Fruit fly (Drosophila melanogaster) Kc167 (cell line): ENCODE data around the gene CG42656.

Source experiments
- Myc ChIP-seq: fragments of >200 bp; optimal IDR thresholded peaks from 2 replicates; lab custom pipeline; 2017; ENCODE audit warnings: missing external identifiers
- Sin3A ChIP-seq: fragments of >200 bp; optimal IDR thresholded peaks from 2 replicates; lab custom pipeline; 2018; ENCODE audit warnings: missing external identifiers
- h ChIP-seq: fragments of >200 bp; optimal IDR thresholded peaks from 3 replicates; lab custom pipeline; 2018; ENCODE audit warnings: missing external identifiers
- insv ChIP-seq: fragments of >200 bp; optimal IDR thresholded peaks from 3 replicates; lab custom pipeline; 2018; ENCODE audit warnings: missing external identifiers
- psq ChIP-seq: fragments of >200 bp; optimal IDR thresholded peaks from 2 replicates; lab custom pipeline; 2017; ENCODE audit warnings: missing external identifiers
- ttk ChIP-seq: sonication (Bioruptor generic); optimal IDR thresholded peaks from 2 replicates; lab custom pipeline; 2017; ENCODE audit warnings: missing external identifiers

Gene CG42656

dm6 chr3R:7493171-7493570 lies at the start of gene CG42656:
TSS of gene CG42656 (minus strand) at chr3R:7493271.
- no peak for TF ChIP-seq psq (lab: Kevin White, UChicago)
- no peak for TF ChIP-seq Myc (lab: Kevin White, UChicago)
- TF ChIP-seq Sin3A (lab: Kevin White, UChicago): no peak
- no peak for TF ChIP-seq ttk (lab: Kevin White, UChicago)
- TF ChIP-seq h: no peak
- no peak for TF ChIP-seq insv (lab: Kevin White, UChicago)

- no peak for TF ChIP-seq Sin3A (lab: Kevin White, UChicago)
- TF ChIP-seq insv (lab: Kevin White, UChicago): no peak
- TF ChIP-seq h: no peak
- TF ChIP-seq ttk (lab: Kevin White, UChicago): no peak
Measured at dm6 chr3R:7541145-7541860, 48.2 kb upstream of the CG42656 start, which contains the start of the genes alpha-Est3 and alpha-Est2. TSS of gene alpha-Est3 (minus strand) at chr3R:7541631. TSS of gene alpha-Est2 (plus strand) at chr3R:7541810.

DNA sequence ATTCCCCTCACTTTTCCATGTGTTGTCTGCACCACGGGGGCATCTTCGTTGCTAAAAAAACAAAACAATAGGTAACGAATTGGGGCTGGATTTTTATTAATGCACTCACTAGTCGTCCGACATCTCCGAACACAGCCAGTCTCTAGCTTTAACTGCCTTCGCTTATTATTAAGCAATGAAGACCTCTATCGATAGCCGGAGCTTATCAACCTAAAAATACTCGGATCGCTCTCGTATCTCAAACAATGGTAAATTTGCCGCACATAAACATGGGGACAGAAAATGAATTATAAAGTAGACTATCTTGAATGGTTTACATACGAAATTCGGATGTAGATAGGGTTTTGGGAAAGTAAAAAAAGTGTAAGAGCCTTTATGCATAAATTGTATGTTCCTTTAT lies 45.4 kb upstream of the CG42656 start, which contains the start of gene alpha-Est4:
Gene alpha-Est4, minus strand, starts transcription at position 181 of the 400 bp plus-strand sequence.
- TF ChIP-seq insv (lab: Kevin White, UChicago): no peak
- no peak for TF ChIP-seq h
- TF ChIP-seq ttk (lab: Kevin White, UChicago): no peak
- no peak for TF ChIP-seq Sin3A (lab: Kevin White, UChicago)
- no peak for TF ChIP-seq psq (lab: Kevin White, UChicago)
- no peak for TF ChIP-seq Myc (lab: Kevin White, UChicago)

dm6 chr3R:7536281-7536680 lies 43.2 kb upstream of the CG42656 start, which contains the start of gene alpha-Est5:
TSS of gene alpha-Est5 (minus strand) at chr3R:7536390.
- TF ChIP-seq Sin3A (lab: Kevin White, UChicago): no peak
- no peak for TF ChIP-seq insv (lab: Kevin White, UChicago)
- TF ChIP-seq psq (lab: Kevin White, UChicago): no peak
- TF ChIP-seq ttk (lab: Kevin White, UChicago): no peak
- no peak for TF ChIP-seq Myc (lab: Kevin White, UChicago)
- TF ChIP-seq h: no peak

DNA sequence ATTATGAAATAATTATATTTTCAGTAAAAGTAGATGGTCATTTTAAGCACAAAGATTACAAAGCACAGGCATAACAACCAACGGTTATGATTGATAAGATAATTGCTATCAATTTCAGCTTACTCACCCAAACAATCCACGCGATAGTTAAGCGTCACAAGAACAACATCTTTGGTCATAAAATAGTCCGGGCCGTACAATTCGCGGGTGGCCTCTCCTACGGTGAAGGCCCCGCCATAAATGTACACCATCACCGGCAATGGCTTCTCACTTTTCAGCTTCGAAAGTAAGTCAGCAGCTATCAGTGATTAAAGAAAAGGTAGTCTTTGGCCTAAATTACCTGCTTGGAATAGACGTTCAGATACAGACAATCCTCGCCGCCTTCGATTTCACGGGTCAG lies 42.5 kb upstream of the CG42656 start:
- TF ChIP-seq psq (lab: Kevin White, UChicago) (no peak), insv (lab: Kevin White, UChicago) (no peak), Sin3A (lab: Kevin White, UChicago) (no peak), ttk (lab: Kevin White, UChicago) (no peak), h (no peak), Myc (lab: Kevin White, UChicago) (no peak)

dm6 chr3R:7530184-7530821 lies 37.2 kb upstream of the CG42656 start, which contains the start of the genes Rtnl2 and alphaTub84D:
TSS of gene Rtnl2 (minus strand) at chr3R:7530241.
TSS of gene alphaTub84D (plus strand) at chr3R:7530753.
- TF ChIP-seq insv (lab: Kevin White, UChicago): no peak
- TF ChIP-seq h: no peak
- TF ChIP-seq ttk (lab: Kevin White, UChicago): no peak
- TF ChIP-seq psq (lab: Kevin White, UChicago): no peak
- no peak for TF ChIP-seq Sin3A (lab: Kevin White, UChicago)
- no peak for TF ChIP-seq Myc (lab: Kevin White, UChicago)

dm6 chr3R:7528677-7529076 lies 35.6 kb upstream of the CG42656 start, which contains the start of gene alpha-Est6:
TSS of gene alpha-Est6 (minus strand) at chr3R:7528777.
- no peak for TF ChIP-seq insv (lab: Kevin White, UChicago)
- no peak for TF ChIP-seq psq (lab: Kevin White, UChicago)
- TF ChIP-seq Myc (lab: Kevin White, UChicago): no peak
- no peak for TF ChIP-seq Sin3A (lab: Kevin White, UChicago)
- TF ChIP-seq h: no peak
- no peak for TF ChIP-seq ttk (lab: Kevin White, UChicago)

- TF ChIP-seq ttk (lab: Kevin White, UChicago) (no peak), Myc (lab: Kevin White, UChicago) (no peak), psq (lab: Kevin White, UChicago) (no peak), Sin3A (lab: Kevin White, UChicago) (no peak), insv (lab: Kevin White, UChicago) (no peak)
Measured at dm6 chr3R:7524160-7524559, 31.1 kb upstream of the CG42656 start.

dm6 chr3R:7523594-7523993 lies 30.5 kb upstream of the CG42656 start, which contains the start of gene alpha-Est7:
TSS of gene alpha-Est7 (minus strand) at chr3R:7523753.
- TF ChIP-seq psq (lab: Kevin White, UChicago) (no peak), insv (lab: Kevin White, UChicago) (no peak), Sin3A (lab: Kevin White, UChicago) (no peak), ttk (lab: Kevin White, UChicago) (no peak), Myc (lab: Kevin White, UChicago) (no peak), h (no peak)

- TF ChIP-seq insv (lab: Kevin White, UChicago): no peak
Measured at dm6 chr3R:7522266-7522955, 29.3 kb upstream of the CG42656 start.

DNA sequence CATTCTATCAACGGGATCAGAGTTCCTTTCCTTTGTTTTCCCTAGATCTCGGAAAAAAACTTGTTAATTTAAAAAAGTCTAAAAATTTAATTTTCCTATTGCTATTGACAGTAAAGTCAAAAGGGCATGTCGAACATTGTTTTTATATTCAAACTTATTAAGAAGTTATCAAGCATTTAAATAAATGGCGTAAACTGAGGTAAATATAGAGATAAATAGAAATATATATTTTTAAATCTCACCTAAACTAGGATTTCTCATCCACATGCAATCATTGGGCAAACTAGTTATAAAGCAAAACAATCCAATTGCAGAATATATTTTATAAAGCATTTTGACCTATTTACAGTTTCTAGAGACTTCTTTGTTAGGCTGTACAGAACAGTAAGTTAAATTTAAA lies 26.3 kb upstream of the CG42656 start, which contains the start of gene Ubc84D:
Gene Ubc84D, minus strand, starts transcription at position 101 of the 400 bp plus-strand sequence.
- TF ChIP-seq insv (lab: Kevin White, UChicago) (no peak), h (no peak), Sin3A (lab: Kevin White, UChicago) (no peak), Myc (lab: Kevin White, UChicago) (no peak), psq (lab: Kevin White, UChicago) (no peak), ttk (lab: Kevin White, UChicago) (no peak)
